Worm (Caenorhabditis elegans) whole organism, mixed stage, embryonic: ENCODE measurements around the gene C16C8.27.

Experiments used
- M03D4.4 ChIP-seq: sonication (generic microtip); optimal IDR thresholded peaks from 2 replicates; lab custom pipeline; 2017; ENCODE audit warnings: mild to moderate bottlenecking, missing genetic modification characterization, missing compliant biosample characterization
- blmp-1 ChIP-seq: fragments of 150-350 bp; optimal IDR thresholded peaks from 2 replicates; lab custom pipeline; 2014; ENCODE audit warnings: missing biosample characterization, missing genetic modification characterization
- ceh-39 ChIP-seq: fragments of 150-350 bp; optimal IDR thresholded peaks from 2 replicates; lab custom pipeline; 2014; ENCODE audit warnings: missing biosample characterization, missing genetic modification characterization
- ceh-43 ChIP-seq: fragments of 200-800 bp; sonication (Bioruptor generic); optimal IDR thresholded peaks from 2 replicates; lab custom pipeline; 2018; ENCODE audit warnings: mild to moderate bottlenecking, missing genetic modification characterization, moderate library complexity, missing compliant biosample characterization
- ceh-83 ChIP-seq: fragments of 200-800 bp; sonication (Bioruptor generic); optimal IDR thresholded peaks from 2 replicates; lab custom pipeline; 2018; ENCODE audit warnings: mild to moderate bottlenecking, missing genetic modification characterization, missing compliant biosample characterization
- ces-1 ChIP-seq: fragments of 150-350 bp; optimal IDR thresholded peaks from 2 replicates; lab custom pipeline; 2014; ENCODE audit warnings: missing biosample characterization, missing genetic modification reagents, missing genetic modification characterization
- cnd-1 ChIP-seq: fragments of 200-800 bp; sonication (Bioruptor generic); optimal IDR thresholded peaks from 2 replicates; lab custom pipeline; 2018; ENCODE audit warnings: mild to moderate bottlenecking, missing genetic modification characterization, missing compliant biosample characterization
- drap-1 ChIP-seq: fragments of 200-800 bp; sonication (Bioruptor generic); optimal IDR thresholded peaks from 3 replicates; lab custom pipeline; 2018; ENCODE audit warnings: mild to moderate bottlenecking, missing genetic modification characterization, missing compliant biosample characterization
- elt-1 ChIP-seq: sonication (generic microtip); optimal IDR thresholded peaks from 2 replicates; lab custom pipeline; 2017; ENCODE audit warnings: missing genetic modification characterization, mild to moderate bottlenecking, missing compliant biosample characterization, antibody characterized with exemption, moderate library complexity, borderline replicate concordance; ENCODE audit not compliant: insufficient read depth
- elt-3 ChIP-seq: fragments of 150-350 bp; optimal IDR thresholded peaks from 2 replicates; lab custom pipeline; 2014; ENCODE audit warnings: missing biosample characterization, missing genetic modification characterization
- flh-1 ChIP-seq: fragments of 200-800 bp; sonication (Bioruptor generic); optimal IDR thresholded peaks from 2 replicates; lab custom pipeline; 2018; ENCODE audit warnings: mild to moderate bottlenecking, missing genetic modification characterization, moderate library complexity, missing compliant biosample characterization
- ham-2 ChIP-seq: fragments of 200-800 bp; sonication (Bioruptor generic); optimal IDR thresholded peaks from 2 replicates; lab custom pipeline; 2018; ENCODE audit warnings: mild to moderate bottlenecking, missing genetic modification characterization, missing compliant biosample characterization
- hlh-1 ChIP-seq: fragments of 150-350 bp; optimal IDR thresholded peaks from 2 replicates; lab custom pipeline; 2014; ENCODE audit warnings: missing biosample characterization, missing genetic modification reagents, missing genetic modification characterization
- lin-13 ChIP-seq: fragments of 150-350 bp; optimal IDR thresholded peaks from 2 replicates; lab custom pipeline; 2014; ENCODE audit warnings: missing biosample characterization, missing genetic modification characterization
- lin-32 ChIP-seq: fragments of 200-800 bp; sonication (Bioruptor generic); optimal IDR thresholded peaks from 2 replicates; lab custom pipeline; 2018; ENCODE audit warnings: mild to moderate bottlenecking, missing genetic modification characterization, missing compliant biosample characterization
- lsy-2 ChIP-seq: fragments of 150-350 bp; optimal IDR thresholded peaks from 2 replicates; lab custom pipeline; 2014; ENCODE audit warnings: missing biosample characterization, missing genetic modification characterization
- mab-5 ChIP-seq: fragments of 150-350 bp; optimal IDR thresholded peaks from 2 replicates; lab custom pipeline; 2014; ENCODE audit warnings: missing biosample characterization, missing genetic modification characterization
- mep-1 ChIP-seq: fragments of 150-350 bp; optimal IDR thresholded peaks from 2 replicates; lab custom pipeline; 2017; ENCODE audit warnings: missing biosample characterization, missing genetic modification reagents, missing genetic modification characterization, inconsistent platforms
- mls-2 ChIP-seq: sonication (generic microtip); optimal IDR thresholded peaks from 2 replicates; lab custom pipeline; 2016; ENCODE audit warnings: mild to moderate bottlenecking, missing genetic modification characterization, moderate library complexity, missing compliant biosample characterization
- nhr-12 ChIP-seq: fragments of 150-350 bp; optimal IDR thresholded peaks from 2 replicates; lab custom pipeline; 2014; ENCODE audit warnings: missing biosample characterization, missing genetic modification characterization
- nhr-2 ChIP-seq: fragments of 150-350 bp; optimal IDR thresholded peaks from 2 replicates; lab custom pipeline; 2014; ENCODE audit warnings: missing biosample characterization, missing genetic modification characterization
- nhr-237 ChIP-seq: fragments of 150-350 bp; optimal IDR thresholded peaks from 2 replicates; lab custom pipeline; 2014; ENCODE audit warnings: missing biosample characterization, missing genetic modification characterization
- nhr-28 ChIP-seq: fragments of 150-350 bp; optimal IDR thresholded peaks from 2 replicates; lab custom pipeline; 2014; ENCODE audit warnings: missing biosample characterization, missing genetic modification characterization
- nhr-76 ChIP-seq: sonication (generic microtip); optimal IDR thresholded peaks from 2 replicates; lab custom pipeline; 2017; ENCODE audit warnings: missing biosample characterization, missing genetic modification characterization
- sem-2 ChIP-seq: fragments of 200-800 bp; sonication (Bioruptor generic); optimal IDR thresholded peaks from 2 replicates; lab custom pipeline; 2018; ENCODE audit warnings: mild to moderate bottlenecking, missing genetic modification characterization, missing compliant biosample characterization
- snpc-4 ChIP-seq: fragments of 150-350 bp; optimal IDR thresholded peaks from 2 replicates; lab custom pipeline; 2014; ENCODE audit warnings: missing biosample characterization, missing genetic modification characterization
- sptf-1 ChIP-seq: sonication (generic microtip); optimal IDR thresholded peaks from 2 replicates; lab custom pipeline; 2017; ENCODE audit warnings: mild to moderate bottlenecking, missing genetic modification characterization, moderate library complexity, missing compliant biosample characterization
- tbx-8 ChIP-seq: fragments of 200-800 bp; sonication (Bioruptor generic); optimal IDR thresholded peaks from 2 replicates; lab custom pipeline; 2018; ENCODE audit warnings: mild to moderate bottlenecking, missing genetic modification characterization, moderate library complexity, missing compliant biosample characterization
- unc-120 ChIP-seq: sonication (generic microtip); optimal IDR thresholded peaks from 2 replicates; lab custom pipeline; 2017; ENCODE audit warnings: missing genetic modification characterization, missing compliant biosample characterization; ENCODE audit not compliant: poor library complexity, severe bottlenecking
- unc-62 ChIP-seq: fragments of 150-350 bp; optimal IDR thresholded peaks from 2 replicates; lab custom pipeline; 2014; ENCODE audit warnings: missing biosample characterization, missing genetic modification reagents, missing genetic modification characterization
- zip-8 ChIP-seq: fragments of 150-350 bp; optimal IDR thresholded peaks from 2 replicates; lab custom pipeline; 2014; ENCODE audit warnings: missing biosample characterization, missing genetic modification characterization
- ztf-11 ChIP-seq: fragments of 150-350 bp; optimal IDR thresholded peaks from 2 replicates; lab custom pipeline; 2014; ENCODE audit warnings: missing biosample characterization, missing genetic modification characterization

Gene C16C8.27

DNA sequence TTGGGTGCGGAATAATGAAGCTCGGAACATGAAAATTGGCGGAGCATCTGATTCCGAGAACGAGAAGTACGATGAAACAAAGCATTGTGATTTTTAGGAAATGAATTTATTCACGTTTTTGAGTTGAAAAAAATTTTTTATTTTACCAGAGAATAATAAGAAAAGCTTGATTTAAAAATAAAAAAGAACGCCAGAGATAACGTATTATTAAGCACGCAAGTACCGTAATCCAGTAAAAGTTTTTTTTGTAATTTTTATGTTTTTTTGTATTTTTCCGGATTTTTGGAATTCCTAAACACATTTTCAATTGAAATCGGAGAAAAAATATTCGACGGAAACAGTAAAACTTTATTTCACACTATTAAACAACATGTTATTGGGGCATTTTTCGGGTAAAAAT, 1.7 kb downstream of the C16C8.27 start, which contains the start of gene C16C8.22:
Gene C16C8.22, minus strand, starts transcription at position 101 of the 400 bp plus-strand sequence.
- TF ChIP-seq M03D4.4 (tag; lab: Kevin White, UChicago) (no peak), ham-2 (GFP tag; lab: Kevin White, UChicago) (no peak), unc-120 (no peak), mab-5 (tag; lab: Kevin White, UChicago) (no peak), sptf-1 (tag; lab: Kevin White, UChicago) (no peak), ceh-39 (tag; lab: Kevin White, UChicago) (no peak), mep-1 (no peak)
- TF ChIP-seq, all 35 proteins: peak for 0

DNA sequence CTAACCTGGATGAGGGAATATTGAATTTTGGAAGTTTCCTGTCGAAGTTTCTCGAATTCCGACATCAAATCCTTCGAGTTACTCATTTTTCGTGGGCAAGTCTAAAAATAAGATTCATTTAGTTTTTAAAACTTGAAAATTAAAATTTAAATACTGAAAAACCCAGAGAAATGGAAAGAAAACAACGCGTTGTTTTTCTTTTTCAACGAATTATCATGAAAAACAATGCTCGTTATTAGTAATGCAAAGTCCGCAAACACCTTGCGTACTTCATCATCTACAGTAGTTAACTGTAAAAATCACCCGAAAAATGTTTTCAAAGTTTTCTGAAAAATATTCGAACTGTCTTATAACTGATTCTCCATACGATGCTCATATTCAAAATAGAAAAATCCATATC, 2.8 kb downstream of the C16C8.27 start, which contains the start of gene C16C8.4:
Gene C16C8.4, minus strand, starts transcription at position 101 of the 400 bp plus-strand sequence.
- no peak for TF ChIP-seq unc-62
- TF ChIP-seq snpc-4 (tag; lab: Kevin White, UChicago) = no peak
- TF ChIP-seq mep-1 = no peak
- no peak for TF ChIP-seq lsy-2 (tag; lab: Kevin White, UChicago)
- no peak for TF ChIP-seq nhr-28 (tag; lab: Kevin White, UChicago)
- TF ChIP-seq lin-13 (tag; lab: Kevin White, UChicago) = no peak
- TF ChIP-seq elt-1 = no peak
- TF ChIP-seq M03D4.4 (tag; lab: Kevin White, UChicago) = no peak
- no peak for TF ChIP-seq lin-32 (GFP tag; lab: Kevin White, UChicago)
- TF ChIP-seq nhr-237 (tag; lab: Kevin White, UChicago) = no peak
- TF ChIP-seq unc-120 = no peak
- TF ChIP-seq cnd-1 (tag; lab: Kevin White, UChicago) = no peak
- no peak for TF ChIP-seq blmp-1 (tag; lab: Kevin White, UChicago)
- no peak for TF ChIP-seq nhr-76 (tag; lab: Kevin White, UChicago)
- TF ChIP-seq flh-1 (GFP tag; lab: Kevin White, UChicago) = no peak
- TF ChIP-seq ces-1 (GFP tag; lab: Kevin White, UChicago) = no peak

DNA sequence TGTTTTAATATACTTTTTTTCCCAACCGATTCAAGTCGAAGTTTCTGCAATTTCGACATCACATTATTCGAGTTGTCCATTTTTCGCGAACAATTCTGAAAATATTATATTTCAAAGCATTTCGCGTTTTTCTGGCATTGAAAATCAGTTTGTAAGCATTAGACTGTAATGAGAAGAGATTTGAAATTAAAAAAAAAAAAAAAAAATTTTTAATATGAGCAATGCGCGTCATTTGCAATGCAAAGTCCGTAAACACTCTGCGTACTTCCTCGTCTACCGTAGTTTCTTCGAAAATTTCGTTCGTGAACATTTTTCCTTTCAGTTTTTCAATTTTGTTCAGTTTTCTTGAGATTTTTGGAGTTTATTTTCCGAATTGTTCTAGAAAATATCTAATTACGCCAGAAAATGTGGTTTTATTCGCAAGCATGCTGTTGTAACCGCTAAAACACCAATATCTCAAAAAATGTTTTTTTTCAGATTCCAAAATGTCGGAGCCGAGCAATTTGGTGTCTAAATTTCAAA, 3.9 kb downstream of the C16C8.27 start, which contains the start of the genes C16C8.5 and C16C8.16:
Gene C16C8.5, minus strand, starts transcription at position 101 of the 522 bp plus-strand sequence.
Gene C16C8.16, plus strand, starts transcription at position 472 of the 522 bp plus-strand sequence.
- TF ChIP-seq unc-120 (no peak), zip-8 (tag; lab: Kevin White, UChicago) (no peak), hlh-1 (tag; lab: Kevin White, UChicago) (no peak), lsy-2 (tag; lab: Kevin White, UChicago) (no peak), nhr-12 (no peak), tbx-8 (GFP tag; lab: Kevin White, UChicago) (no peak), lin-32 (GFP tag; lab: Kevin White, UChicago) (no peak), nhr-2 (tag; lab: Kevin White, UChicago) (no peak), ceh-43 (GFP tag; lab: Kevin White, UChicago) (no peak), ham-2 (GFP tag; lab: Kevin White, UChicago) (no peak), elt-3 (tag; lab: Kevin White, UChicago) (no peak), drap-1 (GFP tag; lab: Kevin White, UChicago) (no peak), sem-2 (no peak), mab-5 (tag; lab: Kevin White, UChicago) (no peak), mls-2 (tag; lab: Kevin White, UChicago) (no peak)

DNA sequence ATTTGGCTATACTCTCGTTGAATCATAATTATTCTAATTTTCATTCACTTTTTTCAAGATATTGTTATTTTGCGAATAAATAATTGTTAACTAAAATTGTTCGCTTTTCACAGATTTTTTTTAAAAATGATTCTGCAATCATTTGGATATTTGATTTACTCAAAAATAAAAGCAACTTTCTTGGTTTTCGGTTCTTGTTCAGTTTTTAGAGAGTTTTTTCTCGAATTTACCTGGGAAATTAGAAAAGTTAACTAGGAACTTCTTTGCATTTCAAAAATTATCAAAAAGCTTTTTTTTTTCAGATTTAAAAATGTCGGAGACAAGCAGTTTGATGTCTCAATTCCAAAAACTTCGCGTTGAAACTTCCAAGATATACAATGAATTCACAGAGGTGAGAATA, 5.2 kb downstream of the C16C8.27 start, which contains the start of the genes C16C8.20 and gldi-6:
Gene C16C8.20, plus strand, starts transcription at position 301 of the 400 bp plus-strand sequence.
Gene gldi-6, plus strand, starts transcription at position 301 of the 400 bp plus-strand sequence.
- TF ChIP-seq tbx-8 (GFP tag; lab: Kevin White, UChicago) (no peak), ceh-39 (tag; lab: Kevin White, UChicago) (no peak), ztf-11 (no peak), elt-3 (tag; lab: Kevin White, UChicago) (no peak), lsy-2 (tag; lab: Kevin White, UChicago) (no peak), hlh-1 (tag; lab: Kevin White, UChicago) (no peak), ces-1 (GFP tag; lab: Kevin White, UChicago) (no peak)

DNA sequence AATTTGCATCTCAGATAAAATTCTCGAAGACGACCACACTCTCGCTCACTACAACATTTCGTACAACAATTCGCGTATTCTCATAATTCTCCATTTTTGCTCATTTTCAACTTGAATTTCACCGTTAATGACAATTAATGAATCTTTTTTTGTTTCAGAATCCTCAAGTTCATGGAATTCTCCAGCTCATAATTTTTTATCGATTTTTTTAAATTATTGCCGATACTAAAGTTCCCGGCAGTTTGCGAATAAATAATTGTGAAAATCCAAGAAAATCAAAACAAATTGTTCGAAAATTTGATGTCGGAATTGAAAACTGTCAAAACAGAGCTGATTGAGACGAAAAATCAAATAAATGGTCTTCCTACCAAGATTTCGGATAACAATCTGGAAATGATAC, 6.4 kb downstream of the C16C8.27 start, which contains the start of gene C16C8.21:
Gene C16C8.21, plus strand, starts transcription at position 301 of the 400 bp plus-strand sequence.
- TF ChIP-seq zip-8 (tag; lab: Kevin White, UChicago) (no peak), snpc-4 (tag; lab: Kevin White, UChicago) (no peak), sem-2 (no peak), mls-2 (tag; lab: Kevin White, UChicago) (no peak), nhr-237 (tag; lab: Kevin White, UChicago) (no peak), mab-5 (tag; lab: Kevin White, UChicago) (no peak), blmp-1 (tag; lab: Kevin White, UChicago) (no peak), flh-1 (GFP tag; lab: Kevin White, UChicago) (no peak), nhr-2 (tag; lab: Kevin White, UChicago) (no peak), cnd-1 (tag; lab: Kevin White, UChicago) (no peak), ceh-83 (GFP tag; lab: Kevin White, UChicago) (no peak), sptf-1 (tag; lab: Kevin White, UChicago) (no peak), elt-3 (tag; lab: Kevin White, UChicago) (no peak), ceh-39 (tag; lab: Kevin White, UChicago) (no peak), lsy-2 (tag; lab: Kevin White, UChicago) (no peak)
